Worm (Caenorhabditis elegans) whole organism, L4 larva: ENCODE data around the gene C35B1.4.

Source experiments
- D1046.2 ChIP-seq: fragments of 200-800 bp; sonication (Bioruptor generic); IDR thresholded peaks from 2 replicates; pipeline ENCODE4 v1.3.6; 2022; ENCODE audit warnings: missing genetic modification characterization, missing compliant biosample characterization
- F10B5.3 ChIP-seq: sonication (generic microtip); optimal IDR thresholded peaks from 2 replicates; lab custom pipeline; 2016; ENCODE audit warnings: mild to moderate bottlenecking, missing genetic modification characterization, missing compliant biosample characterization
- F37D6.2 ChIP-seq: sonication (generic microtip); optimal IDR thresholded peaks from 2 replicates; lab custom pipeline; 2016; ENCODE audit warnings: mild to moderate bottlenecking, missing genetic modification characterization, missing compliant biosample characterization
- F49E8.2 ChIP-seq: sonication (generic microtip); optimal IDR thresholded peaks from 2 replicates; lab custom pipeline; 2016; ENCODE audit warnings: missing compliant biosample characterization, mild to moderate bottlenecking, missing genetic modification characterization, borderline replicate concordance
- R02D3.7 ChIP-seq: fragments of 150-350 bp; sonication (generic microtip); optimal IDR thresholded peaks from 3 replicates; lab custom pipeline; 2014; ENCODE audit warnings: missing biosample characterization, missing genetic modification characterization
- Y48G9A.11 ChIP-seq: fragments of 200-800 bp; sonication (Bioruptor generic); IDR thresholded peaks from 2 replicates; pipeline ENCODE4 v1.3.6; 2022; ENCODE audit warnings: missing genetic modification reagents, missing genetic modification characterization, missing compliant biosample characterization
- ZK337.2 ChIP-seq: fragments of 200-800 bp; sonication (Bioruptor generic); IDR thresholded peaks from 2 replicates; pipeline ENCODE4 v1.3.6; 2022; ENCODE audit warnings: missing genetic modification reagents, missing genetic modification characterization, missing compliant biosample characterization
- aha-1 ChIP-seq: fragments of 150-350 bp; peaks from one replicate; lab custom pipeline; 2014; ENCODE audit warnings: missing biosample characterization, missing genetic modification characterization
- ama-1 ChIP-seq: fragments of 150-350 bp; optimal IDR thresholded peaks from 2 replicates; lab custom pipeline; 2014; ENCODE audit warnings: inconsistent platforms, mixed read lengths
- arid-1 ChIP-seq: fragments of 200-800 bp; sonication (Bioruptor generic); conservative IDR thresholded peaks from 2 replicates; pipeline ENCODE4 v1.3.6; 2022; ENCODE audit warnings: missing genetic modification reagents, missing genetic modification characterization, missing compliant biosample characterization
- ceh-20 ChIP-seq: fragments of 200-800 bp; sonication (Bioruptor generic); IDR thresholded peaks from 2 replicates; pipeline ENCODE4 v1.3.6; 2022; ENCODE audit warnings: missing genetic modification reagents, missing genetic modification characterization, missing compliant biosample characterization
- ceh-82 ChIP-seq: sonication (generic microtip); optimal IDR thresholded peaks from 2 replicates; lab custom pipeline; 2017; ENCODE audit warnings: missing biosample characterization, missing genetic modification characterization
- daf-19 ChIP-seq: fragments of 200-800 bp; sonication (Bioruptor generic); conservative IDR thresholded peaks from 2 replicates; pipeline ENCODE4 v1.3.6; 2022; ENCODE audit warnings: missing genetic modification characterization, missing compliant biosample characterization
- daf-8 ChIP-seq: fragments of 200-800 bp; sonication (Bioruptor generic); IDR thresholded peaks from 2 replicates; pipeline ENCODE4 v1.3.6; 2022; ENCODE audit warnings: missing genetic modification characterization, missing compliant biosample characterization
- dpl-1 ChIP-seq: fragments of 150-350 bp; optimal IDR thresholded peaks from 2 replicates; lab custom pipeline; 2014; ENCODE audit warnings: missing biosample characterization, missing genetic modification reagents, missing genetic modification characterization
- fkh-10 ChIP-seq: fragments of 150-350 bp; optimal IDR thresholded peaks from 2 replicates; lab custom pipeline; 2014; ENCODE audit warnings: missing biosample characterization, missing genetic modification reagents, missing genetic modification characterization
- fos-1 ChIP-seq: fragments of 150-350 bp; optimal IDR thresholded peaks from 2 replicates; lab custom pipeline; 2014; ENCODE audit warnings: missing biosample characterization, missing genetic modification characterization
- gei-8 ChIP-seq: fragments of 200-800 bp; sonication (Bioruptor generic); optimal IDR thresholded peaks from 2 replicates; lab custom pipeline; 2018; ENCODE audit warnings: mild to moderate bottlenecking, missing genetic modification characterization, missing compliant biosample characterization
- hif-1 ChIP-seq, 2 experiments: sonication (generic microtip); optimal IDR thresholded peaks; 2 replicates each; lab custom pipeline; 2016 to 2017; ENCODE audit warnings: missing compliant biosample characterization in 2 of 2, missing genetic modification characterization in 2 of 2, missing genetic modification reagents in 2 of 2, missing genotype in 2 of 2, mild to moderate bottlenecking in 1 of 2
- hlh-30 ChIP-seq: sonication (generic microtip); optimal IDR thresholded peaks from 2 replicates; lab custom pipeline; 2017; ENCODE audit warnings: antibody characterized with exemption, mild to moderate bottlenecking, missing genetic modification characterization, missing compliant biosample characterization; ENCODE audit not compliant: insufficient read depth
- lin-1 ChIP-seq: fragments of 200-800 bp; sonication (Bioruptor generic); IDR thresholded peaks from 2 replicates; pipeline ENCODE4 v1.3.6; 2022; ENCODE audit warnings: missing genetic modification reagents, missing genetic modification characterization, missing compliant biosample characterization
- lin-15B ChIP-seq: fragments of 150-350 bp; sonication (generic microtip); optimal IDR thresholded peaks from 3 replicates; lab custom pipeline; 2014; ENCODE audit warnings: missing biosample characterization, missing genetic modification characterization
- lin-38 ChIP-seq: fragments of 200-800 bp; sonication (Bioruptor generic); IDR thresholded peaks from 2 replicates; pipeline ENCODE4 v1.3.6; 2022; ENCODE audit warnings: missing genetic modification reagents, missing genetic modification characterization, missing compliant biosample characterization
- lsy-2 ChIP-seq, 2 experiments: fragments of 150-350 bp in 1 of 2; sonication (generic microtip) in 1 of 2; optimal IDR thresholded peaks; 2 replicates each; lab custom pipeline; 2014 to 2017; ENCODE audit warnings: missing biosample characterization in 2 of 2, missing genetic modification characterization in 2 of 2
- madf-5 ChIP-seq, 2 experiments: fragments of 200-800 bp; sonication (Bioruptor generic); IDR thresholded peaks; 2 replicates each; pipeline ENCODE4 v1.3.6; 2022; ENCODE audit warnings: missing compliant biosample characterization in 2 of 2, missing genetic modification characterization in 2 of 2
- mep-1 ChIP-seq: fragments of 150-350 bp; sonication (generic microtip); optimal IDR thresholded peaks from 3 replicates; lab custom pipeline; 2014; ENCODE audit warnings: missing biosample characterization, missing genetic modification characterization
- nhr-10 ChIP-seq: fragments of 150-350 bp; optimal IDR thresholded peaks from 2 replicates; lab custom pipeline; 2014; ENCODE audit warnings: missing biosample characterization, missing genetic modification characterization
- nhr-102 ChIP-seq: sonication (generic microtip); optimal IDR thresholded peaks from 2 replicates; lab custom pipeline; 2016; ENCODE audit warnings: mild to moderate bottlenecking, missing genetic modification characterization, moderate library complexity, missing compliant biosample characterization
- nhr-11 ChIP-seq: fragments of 150-350 bp; optimal IDR thresholded peaks from 2 replicates; lab custom pipeline; 2014; ENCODE audit warnings: missing biosample characterization, missing genetic modification characterization
- nhr-237 ChIP-seq: sonication (generic microtip); optimal IDR thresholded peaks from 2 replicates; lab custom pipeline; 2017; ENCODE audit warnings: missing biosample characterization, missing genetic modification characterization
- nhr-25 ChIP-seq: sonication (generic microtip); optimal IDR thresholded peaks from 2 replicates; lab custom pipeline; 2017; ENCODE audit warnings: missing genetic modification characterization, mild to moderate bottlenecking, missing compliant biosample characterization, antibody characterized with exemption, moderate library complexity, borderline replicate concordance; ENCODE audit not compliant: insufficient read depth
- nhr-41 ChIP-seq: fragments of 200-800 bp; sonication (Bioruptor generic); IDR thresholded peaks from 2 replicates; pipeline ENCODE4 v1.3.6; 2022; ENCODE audit warnings: missing genetic modification reagents, missing genetic modification characterization, missing compliant biosample characterization
- nhr-42 ChIP-seq: fragments of 200-800 bp; sonication (Bioruptor generic); IDR thresholded peaks from 2 replicates; pipeline ENCODE4 v1.3.6; 2022; ENCODE audit warnings: missing genetic modification characterization, missing compliant biosample characterization
- nhr-6 ChIP-seq: fragments of 150-350 bp; optimal IDR thresholded peaks from 2 replicates; lab custom pipeline; 2014; ENCODE audit warnings: missing biosample characterization, missing genetic modification characterization
- set-16 ChIP-seq: fragments of 200-800 bp; sonication (Bioruptor generic); IDR thresholded peaks from 2 replicates; pipeline ENCODE4 v1.3.6; 2022; ENCODE audit warnings: missing genetic modification reagents, missing genetic modification characterization, missing compliant biosample characterization
- snpc-1.2 ChIP-seq: fragments of 200-800 bp; sonication (Bioruptor generic); IDR thresholded peaks from 2 replicates; pipeline ENCODE4 v1.3.6; 2022; ENCODE audit warnings: missing genetic modification reagents, missing genetic modification characterization, missing compliant biosample characterization
- spr-3 ChIP-seq: fragments of 200-800 bp; sonication (Bioruptor generic); optimal IDR thresholded peaks from 2 replicates; lab custom pipeline; 2018; ENCODE audit warnings: mild to moderate bottlenecking, missing genetic modification characterization, missing compliant biosample characterization
- tra-1 ChIP-seq: fragments of 200-800 bp; sonication (Bioruptor generic); IDR thresholded peaks from 2 replicates; pipeline ENCODE4 v1.3.6; 2022; ENCODE audit warnings: missing genetic modification reagents, missing genetic modification characterization, missing compliant biosample characterization
- unc-39 ChIP-seq: sonication (generic microtip); optimal IDR thresholded peaks from 2 replicates; lab custom pipeline; 2017; ENCODE audit warnings: missing biosample characterization, missing genetic modification characterization
- vab-7 ChIP-seq: fragments of 200-800 bp; sonication (Bioruptor generic); IDR thresholded peaks from 2 replicates; pipeline ENCODE4 v1.3.6; 2022; ENCODE audit warnings: missing genetic modification reagents, missing genetic modification characterization, missing compliant biosample characterization
- zag-1 ChIP-seq: fragments of 150-350 bp; optimal IDR thresholded peaks from 2 replicates; lab custom pipeline; 2014; ENCODE audit warnings: missing biosample characterization, missing genetic modification characterization

Gene C35B1.4

ce11 chrIV:4042274-4042673, 37.3 kb upstream of the C35B1.4 start, which contains the start of gene cdc-73 (continued):
- TF ChIP-seq nhr-10 (tag; lab: Kevin White, UChicago): no peak
- no peak for TF ChIP-seq madf-5 (GFP tag; IDR thresholded peaks at IDR 0.05; lab: Robert Waterston, UW)
- peak in 1 of 2 experiments; percentile 70 for TF ChIP-seq hif-1 (tag; optimal IDR thresholded peaks at IDR 0.05; lab: Kevin White, UChicago)
- TF ChIP-seq aha-1 (tag; lab: Kevin White, UChicago): no peak
- TF ChIP-seq F37D6.2 (tag; lab: Kevin White, UChicago): no peak
- TF ChIP-seq fos-1 (tag; lab: Kevin White, UChicago): no peak
- TF ChIP-seq daf-8: no peak
- no peak for TF ChIP-seq spr-3 (GFP tag; lab: Kevin White, UChicago)
- TF ChIP-seq lsy-2 (tag; optimal IDR thresholded peaks at IDR 0.05; lab: Kevin White, UChicago): peak in 1 of 2 experiments; percentile 56

ce11 chrIV:4047628-4048027, 32.0 kb upstream of the C35B1.4 start:
- TF ChIP-seq lin-15B (tag; lab: Kevin White, UChicago) (no peak), arid-1 (GFP tag; lab: Robert Waterston, UW) (peak; percentile 46; the same call in 1 of the 2 replicates), mep-1 (tag; lab: Kevin White, UChicago) (no peak), ama-1 (lab: Kevin White, UChicago) (peak; percentile 46), set-16 (GFP tag; lab: Robert Waterston, UW) (no peak), gei-8 (GFP tag; lab: Kevin White, UChicago) (no peak), nhr-41 (no peak), F49E8.2 (tag; lab: Kevin White, UChicago) (no peak), aha-1 (tag; lab: Kevin White, UChicago) (peak; percentile 53), ceh-82 (no peak), Y48G9A.11 (GFP tag; lab: Robert Waterston, UW) (peak; percentile 65), nhr-10 (tag; lab: Kevin White, UChicago) (no peak), F10B5.3 (tag; lab: Kevin White, UChicago) (no peak), nhr-42 (GFP tag; lab: Robert Waterston, UW) (no peak), snpc-1.2 (GFP tag; lab: Robert Waterston, UW) (peak; percentile 68), tra-1 (GFP tag; lab: Robert Waterston, UW) (no peak), dpl-1 (GFP tag; lab: Kevin White, UChicago) (no peak), D1046.2 (GFP tag; lab: Robert Waterston, UW) (peak; percentile 76; the same call in 1 of the 2 replicates), zag-1 (tag; lab: Kevin White, UChicago) (no peak), nhr-25 (tag; lab: Kevin White, UChicago) (no peak), lin-38 (peak; percentile 56), spr-3 (GFP tag; lab: Kevin White, UChicago) (no peak), hlh-30 (tag; lab: Kevin White, UChicago) (no peak), nhr-102 (tag; lab: Kevin White, UChicago) (no peak), fkh-10 (GFP tag; lab: Kevin White, UChicago) (no peak), ZK337.2 (no peak), nhr-11 (tag; lab: Kevin White, UChicago) (no peak), hif-1 (tag; optimal IDR thresholded peaks at IDR 0.05; lab: Kevin White, UChicago) (no peak), vab-7 (GFP tag; lab: Robert Waterston, UW) (no peak), nhr-237 (tag; lab: Kevin White, UChicago) (no peak), ceh-20 (GFP tag; lab: Robert Waterston, UW) (no peak), R02D3.7 (tag; lab: Kevin White, UChicago) (no peak), lin-1 (GFP tag; lab: Robert Waterston, UW) (no peak), daf-19 (GFP tag; lab: Robert Waterston, UW) (no peak), nhr-6 (tag; lab: Kevin White, UChicago) (no peak), unc-39 (tag; lab: Kevin White, UChicago) (no peak)
